Fruit fly (Drosophila melanogaster): ENCODE measurements around the gene grk.
A peak's percentile ranks its signal among the peaks of the same experiment; 100 is the strongest.

grk gene

dm6 chr2L:8464107-8464582, 30.7 kb upstream of the grk start, which contains the start of gene prg (continued):
- TF ChIP-seq Abd-B (GFP tag; optimal IDR thresholded peaks at IDR 0.05) (peak; percentile 52), CG18262 (tag; optimal IDR thresholded peaks at IDR 0.05) (peak; percentile 75), bowl (GFP tag; IDR thresholded peaks at IDR 0.05) (no peak; the same call in 1 of the 2 replicates), Sox102F (GFP tag; optimal IDR thresholded peaks at IDR 0.05) (peak; percentile 72), CG10543 (GFP tag; optimal IDR thresholded peaks at IDR 0.05) (peak; percentile 72), CG4404 (GFP tag; IDR thresholded peaks at IDR 0.05) (no peak), crc (GFP tag; optimal IDR thresholded peaks at IDR 0.05) (peak; percentile 36), ham (GFP tag; IDR thresholded peaks at IDR 0.05) (no peak), br (optimal IDR thresholded peaks at IDR 0.05) (no peak), E2f2 (GFP tag; IDR thresholded peaks at IDR 0.05) (peak; percentile 61), CG1647 (GFP tag; optimal IDR thresholded peaks at IDR 0.05) (peak; percentile 31), nmo (GFP tag; optimal IDR thresholded peaks at IDR 0.05) (peak; percentile 66), Myb (GFP tag; optimal IDR thresholded peaks at IDR 0.05) (peak; percentile 55), dysf (GFP tag; IDR thresholded peaks at IDR 0.05) (peak; percentile 64; the same call in 2 of the 3 replicates), peb (GFP tag; IDR thresholded peaks at IDR 0.05) (no peak), Scr (GFP tag; IDR thresholded peaks at IDR 0.05; ENCODE audit: partially characterized antibody) (peak; percentile 96), CG8478 (optimal IDR thresholded peaks at IDR 0.05) (no peak), mld (GFP tag; IDR thresholded peaks at IDR 0.05; ENCODE audit: partially characterized antibody) (peak; percentile 95), CG13624 (GFP tag; optimal IDR thresholded peaks at IDR 0.05) (peak; percentile 66), yki (optimal IDR thresholded peaks at IDR 0.05) (no peak), Doc3 (GFP tag; IDR thresholded peaks at IDR 0.05; ENCODE audit: partially characterized antibody) (peak; percentile 98), caup (GFP tag; optimal IDR thresholded peaks at IDR 0.05; ENCODE audit: severe bottlenecking) (peak; percentile 21), wdn (GFP tag; IDR thresholded peaks at IDR 0.05) (0 out of 2 replicates have a peak, but pooled peaks have one; percentile 32), jigr1 (GFP tag; IDR thresholded peaks at IDR 0.05) (no peak), zf30C (GFP tag; optimal IDR thresholded peaks at IDR 0.05) (no peak), Bteb2 (GFP tag; optimal IDR thresholded peaks at IDR 0.05) (peak; percentile 72), CG14050 (GFP tag; IDR thresholded peaks at IDR 0.05) (peak; percentile 33; the same call in 1 of the 3 replicates), cad (GFP tag; optimal IDR thresholded peaks at IDR 0.05) (no peak), ash1 (GFP tag; optimal IDR thresholded peaks at IDR 0.05) (no peak), HHEX (GFP tag; optimal IDR thresholded peaks at IDR 0.05) (peak; percentile 42), CG11723 (GFP tag; optimal IDR thresholded peaks at IDR 0.05) (peak; percentile 21), CG2202 (tag; optimal IDR thresholded peaks at IDR 0.05) (no peak), mirr (GFP tag; optimal IDR thresholded peaks at IDR 0.05) (peak; percentile 3), Opbp (GFP tag; IDR thresholded peaks at IDR 0.05; ENCODE audit: partially characterized antibody) (peak; percentile 96), CG17361 (GFP tag; IDR thresholded peaks at IDR 0.05) (peak; percentile 78), CG4707 (GFP tag; optimal IDR thresholded peaks at IDR 0.05) (peak; percentile 96), row (GFP tag; IDR thresholded peaks at IDR 0.05) (peak; percentile 86), pfk (GFP tag; optimal IDR thresholded peaks at IDR 0.05) (no peak), CG13775 (GFP tag; optimal IDR thresholded peaks at IDR 0.05) (peak; percentile 60), Mrtf (GFP tag; IDR thresholded peaks at IDR 0.05) (no peak; the same call in 2 of the 3 replicates), Oli (tag; optimal IDR thresholded peaks at IDR 0.05) (peak; percentile 67), CG2129 (GFP tag; IDR thresholded peaks at IDR 0.05; ENCODE audit: partially characterized antibody) (peak; percentile 88), B-H1 (GFP tag; IDR thresholded peaks at IDR 0.05) (no peak), tup (GFP tag; optimal IDR thresholded peaks at IDR 0.05) (peak; percentile 16), zen (tag; optimal IDR thresholded peaks at IDR 0.05) (peak; percentile 40), CG43689 (GFP tag; IDR thresholded peaks at IDR 0.05) (no peak; the same call in 1 of the 2 replicates), lbe (GFP tag; optimal IDR thresholded peaks at IDR 0.05) (peak; percentile 64), CG6654 (GFP tag; optimal IDR thresholded peaks at IDR 0.05) (no peak), eyg (GFP tag; optimal IDR thresholded peaks at IDR 0.05) (peak; percentile 52), YL-1 (GFP tag; optimal IDR thresholded peaks at IDR 0.05) (peak; percentile 78), gcm2 (GFP tag; optimal IDR thresholded peaks at IDR 0.05) (peak; percentile 44)

All from whole organism, embryonic.